Worm (Caenorhabditis elegans) whole organism, L4/young adult: ENCODE data around the gene svh-5.

ENCODE experiments used
- W03F9.2 ChIP-seq: fragments of 150-350 bp; optimal IDR thresholded peaks from 2 replicates; lab custom pipeline; 2014; ENCODE audit warnings: missing biosample characterization, missing genetic modification characterization
- dao-5 ChIP-seq: sonication (generic microtip); optimal IDR thresholded peaks from 2 replicates; lab custom pipeline; 2016; ENCODE audit warnings: missing genotype, missing genetic modification characterization, moderate library complexity, missing compliant biosample characterization
- him-1 ChIP-seq: sonication (generic microtip); optimal IDR thresholded peaks from 2 replicates; lab custom pipeline; 2016; ENCODE audit warnings: missing genotype, missing genetic modification reagents, missing genetic modification characterization, missing compliant biosample characterization

- TF ChIP-seq him-1 (tag; lab: Kevin White, UChicago) (no peak), W03F9.2 (no peak), dao-5 (tag; lab: Kevin White, UChicago) (no peak)
These were observed 2.3 kb downstream of the svh-5 start for ce11 chrX:15375299-15375698.
